Worm (Caenorhabditis elegans) whole organism, young adult: ENCODE results near the gene W08E12.6.

Source experiments
- B0035.1 ChIP-seq: sonication (generic microtip); optimal IDR thresholded peaks from 2 replicates; lab custom pipeline; 2016; ENCODE audit warnings: missing genetic modification characterization, mild to moderate bottlenecking, missing compliant biosample characterization, missing genotype, missing genetic modification reagents
- C17E4.6 ChIP-seq: fragments of 200-800 bp; sonication (Bioruptor generic); IDR thresholded peaks from 2 replicates; pipeline ENCODE4 v1.3.6; 2022; ENCODE audit warnings: missing genetic modification reagents, missing genetic modification characterization, missing compliant biosample characterization
- D2030.7 ChIP-seq: fragments of 200-800 bp; sonication (Bioruptor generic); IDR thresholded peaks from 2 replicates; pipeline ENCODE4 v1.3.6; 2022; ENCODE audit warnings: missing genetic modification reagents, missing genetic modification characterization, missing compliant biosample characterization
- F22D6.2 ChIP-seq: sonication (generic microtip); optimal IDR thresholded peaks from 2 replicates; lab custom pipeline; 2016; ENCODE audit warnings: mild to moderate bottlenecking, missing genetic modification characterization, missing compliant biosample characterization
- F39B2.1 ChIP-seq: fragments of 200-800 bp; sonication (Bioruptor generic); IDR thresholded peaks from 2 replicates; pipeline ENCODE4 v1.3.6; 2022; ENCODE audit warnings: missing genetic modification reagents, missing genetic modification characterization, missing compliant biosample characterization
- F52B5.7 ChIP-seq: sonication (generic microtip); optimal IDR thresholded peaks from 2 replicates; lab custom pipeline; 2016; ENCODE audit warnings: mild to moderate bottlenecking, missing genetic modification characterization, missing compliant biosample characterization
- F57A8.1 ChIP-seq: fragments of 200-800 bp; sonication (Bioruptor generic); optimal IDR thresholded peaks from 2 replicates; lab custom pipeline; 2018; ENCODE audit warnings: mild to moderate bottlenecking, missing genetic modification characterization, moderate library complexity, missing compliant biosample characterization
- F57C9.4 ChIP-seq: sonication (generic microtip); optimal IDR thresholded peaks from 2 replicates; lab custom pipeline; 2017; ENCODE audit warnings: mild to moderate bottlenecking, missing genetic modification characterization, missing compliant biosample characterization
- T07F8.4 ChIP-seq: sonication (generic microtip); optimal IDR thresholded peaks from 2 replicates; lab custom pipeline; 2016; ENCODE audit warnings: mild to moderate bottlenecking, missing genetic modification characterization, moderate library complexity, missing compliant biosample characterization
- Y53F4B.3 ChIP-seq: fragments of 200-800 bp; sonication (Bioruptor generic); IDR thresholded peaks from 2 replicates; pipeline ENCODE4 v1.3.6; 2022; ENCODE audit warnings: missing genetic modification reagents, missing genetic modification characterization, missing compliant biosample characterization
- Y56A3A.18 ChIP-seq: fragments of 200-800 bp; sonication (Bioruptor generic); IDR thresholded peaks from 2 replicates; pipeline ENCODE4 v1.3.6; 2022; ENCODE audit warnings: missing genetic modification reagents, missing genetic modification characterization, missing compliant biosample characterization
- aptf-3 ChIP-seq: fragments of 200-800 bp; sonication (Bioruptor generic); IDR thresholded peaks from 2 replicates; pipeline ENCODE4 v1.3.6; 2022; ENCODE audit warnings: missing genetic modification characterization, missing compliant biosample characterization
- athp-1 ChIP-seq: sonication (generic microtip); optimal IDR thresholded peaks from 2 replicates; lab custom pipeline; 2017; ENCODE audit warnings: mild to moderate bottlenecking, missing genetic modification characterization, missing compliant biosample characterization
- bed-2 ChIP-seq: fragments of 200-800 bp; sonication (Bioruptor generic); IDR thresholded peaks from 2 replicates; pipeline ENCODE4 v1.3.6; 2022; ENCODE audit warnings: missing genetic modification reagents, missing genetic modification characterization, missing compliant biosample characterization
- cebp-1 ChIP-seq, 2 experiments: fragments of 200-800 bp in 1 of 2; sonication (Bioruptor generic) in 1 of 2; sonication (generic microtip) in 1 of 2; IDR thresholded peaks in 1 of 2; optimal IDR thresholded peaks in 1 of 2; 2 replicates each; pipeline versions ENCODE4 v1.3.6 to Lab custom; 2017 to 2022; ENCODE audit warnings: missing compliant biosample characterization in 2 of 2, missing genetic modification characterization in 2 of 2, mild to moderate bottlenecking in 1 of 2, missing genetic modification reagents in 1 of 2, moderate library complexity in 1 of 2
- cebp-2 ChIP-seq: fragments of 200-800 bp; sonication (Bioruptor generic); IDR thresholded peaks from 2 replicates; pipeline ENCODE4 v1.3.6; 2022; ENCODE audit warnings: missing genetic modification characterization, missing compliant biosample characterization
- chd-7 ChIP-seq: sonication (generic microtip); optimal IDR thresholded peaks from 2 replicates; lab custom pipeline; 2016; ENCODE audit warnings: mild to moderate bottlenecking, missing genetic modification characterization, moderate library complexity, missing compliant biosample characterization
- dox-1 ChIP-seq: fragments of 200-800 bp; sonication (Bioruptor generic); IDR thresholded peaks from 2 replicates; pipeline ENCODE4 v1.3.6; 2022; ENCODE audit warnings: missing genetic modification reagents, missing genetic modification characterization, missing compliant biosample characterization
- egl-44 ChIP-seq: fragments of 200-800 bp; sonication (Bioruptor generic); IDR thresholded peaks from 2 replicates; pipeline ENCODE4 v1.3.6; 2022; ENCODE audit warnings: missing genetic modification reagents, missing genetic modification characterization, missing compliant biosample characterization
- ekl-4 ChIP-seq: fragments of 200-800 bp; sonication (Bioruptor generic); IDR thresholded peaks from 2 replicates; pipeline ENCODE4 v1.3.6; 2022; ENCODE audit warnings: missing genetic modification reagents, missing genetic modification characterization, missing compliant biosample characterization
- him-1 ChIP-seq: sonication (generic microtip); optimal IDR thresholded peaks from 2 replicates; lab custom pipeline; 2016; ENCODE audit warnings: missing genotype, missing genetic modification reagents, missing genetic modification characterization, missing compliant biosample characterization
- hlh-26 ChIP-seq: fragments of 200-800 bp; sonication (Bioruptor generic); conservative IDR thresholded peaks from 2 replicates; pipeline ENCODE4 v1.3.6; 2022; ENCODE audit warnings: missing genetic modification reagents, missing genetic modification characterization, missing compliant biosample characterization
- hmg-1.2 ChIP-seq: fragments of 200-800 bp; sonication (Bioruptor generic); IDR thresholded peaks from 2 replicates; pipeline ENCODE4 v1.3.6; 2022; ENCODE audit warnings: missing genetic modification reagents, missing genetic modification characterization, missing compliant biosample characterization
- hsf-1 ChIP-seq: fragments of 200-800 bp; sonication (Bioruptor generic); IDR thresholded peaks from 2 replicates; pipeline ENCODE4 v1.3.6; 2022; ENCODE audit warnings: missing genetic modification reagents, missing genetic modification characterization, missing compliant biosample characterization
- lag-1 ChIP-seq: fragments of 200-800 bp; sonication (Bioruptor generic); IDR thresholded peaks from 2 replicates; pipeline ENCODE4 v1.3.6; 2022; ENCODE audit warnings: missing genetic modification reagents, missing genetic modification characterization, missing compliant biosample characterization
- let-526 ChIP-seq: fragments of 200-800 bp; sonication (Bioruptor generic); IDR thresholded peaks from 2 replicates; pipeline ENCODE4 v1.3.6; 2022; ENCODE audit warnings: missing genetic modification reagents, missing genetic modification characterization, missing compliant biosample characterization
- lin-26 ChIP-seq: fragments of 200-800 bp; sonication (Bioruptor generic); IDR thresholded peaks from 2 replicates; pipeline ENCODE4 v1.3.6; 2022; ENCODE audit warnings: missing genetic modification reagents, missing genetic modification characterization, missing compliant biosample characterization
- lin-35 ChIP-seq, 3 experiments: fragments of 150-350 bp in 2 of 3; sonication (generic microtip) in 1 of 3; optimal IDR thresholded peaks; 2 replicates each; lab custom pipeline; 2014 to 2018; ENCODE audit warnings: missing biosample characterization in 3 of 3, missing genetic modification characterization in 3 of 3, missing genetic modification reagents in 3 of 3
- lir-1 ChIP-seq: fragments of 200-800 bp; sonication (Bioruptor generic); conservative IDR thresholded peaks from 2 replicates; pipeline ENCODE4 v1.3.6; 2022; ENCODE audit warnings: missing genetic modification reagents, missing genetic modification characterization, missing compliant biosample characterization
- lsl-1 ChIP-seq: fragments of 200-800 bp; sonication (Bioruptor generic); optimal IDR thresholded peaks from 2 replicates; lab custom pipeline; 2018; ENCODE audit warnings: mild to moderate bottlenecking, missing genetic modification characterization, moderate library complexity, missing compliant biosample characterization
- madf-10 ChIP-seq: sonication (generic microtip); optimal IDR thresholded peaks from 2 replicates; lab custom pipeline; 2016; ENCODE audit warnings: mild to moderate bottlenecking, missing genetic modification characterization, missing compliant biosample characterization
- madf-3 ChIP-seq: fragments of 200-800 bp; sonication (Bioruptor generic); IDR thresholded peaks from 2 replicates; pipeline ENCODE4 v1.3.6; 2022; ENCODE audit warnings: missing genetic modification reagents, missing genetic modification characterization, missing compliant biosample characterization
- madf-6 ChIP-seq: fragments of 200-800 bp; sonication (Bioruptor generic); IDR thresholded peaks from 2 replicates; pipeline ENCODE4 v1.3.6; 2022; ENCODE audit warnings: missing genetic modification reagents, missing genetic modification characterization, missing compliant biosample characterization
- mcd-1 ChIP-seq: fragments of 200-800 bp; sonication (Bioruptor generic); IDR thresholded peaks from 2 replicates; pipeline ENCODE4 v1.3.6; 2022; ENCODE audit warnings: missing genetic modification reagents, missing genetic modification characterization, missing compliant biosample characterization
- mxl-1 ChIP-seq: sonication (generic microtip); optimal IDR thresholded peaks from 2 replicates; lab custom pipeline; 2016; ENCODE audit warnings: missing genetic modification characterization, missing compliant biosample characterization
- nhr-120 ChIP-seq: fragments of 200-800 bp; sonication (Bioruptor generic); IDR thresholded peaks from 2 replicates; pipeline ENCODE4 v1.3.6; 2022; ENCODE audit warnings: missing genetic modification characterization, missing compliant biosample characterization
- nhr-90 ChIP-seq: sonication (generic microtip); optimal IDR thresholded peaks from 2 replicates; lab custom pipeline; 2016; ENCODE audit warnings: missing genotype, mild to moderate bottlenecking, missing genetic modification characterization, missing compliant biosample characterization
- rcor-1 ChIP-seq: fragments of 200-800 bp; sonication (Bioruptor generic); IDR thresholded peaks from 2 replicates; pipeline ENCODE4 v1.3.6; 2022; ENCODE audit warnings: missing genetic modification reagents, missing genetic modification characterization, missing compliant biosample characterization
- rec-8 ChIP-seq, 2 experiments: sonication (generic microtip); optimal IDR thresholded peaks; 2 replicates each; lab custom pipeline; 2016; ENCODE audit warnings: mild to moderate bottlenecking in 2 of 2, missing genetic modification characterization in 2 of 2, missing genetic modification reagents in 2 of 2, missing genotype in 2 of 2, missing biosample characterization in 1 of 2, missing compliant biosample characterization in 1 of 2, moderate library complexity in 1 of 2
- repo-1 ChIP-seq: sonication (generic microtip); optimal IDR thresholded peaks from 2 replicates; lab custom pipeline; 2017; ENCODE audit warnings: mild to moderate bottlenecking, missing genetic modification characterization, missing compliant biosample characterization
- sdz-38 ChIP-seq: sonication (generic microtip); optimal IDR thresholded peaks from 2 replicates; lab custom pipeline; 2016; ENCODE audit warnings: missing genotype, missing genetic modification characterization, missing compliant biosample characterization
- snpc-3.4 ChIP-seq: sonication (generic microtip); optimal IDR thresholded peaks from 2 replicates; lab custom pipeline; 2017; ENCODE audit warnings: missing genetic modification characterization, mild to moderate bottlenecking, missing compliant biosample characterization, antibody characterized with exemption, moderate library complexity, missing genotype, missing genetic modification reagents
- snpc-4 ChIP-seq, 5 experiments: fragments of 150-350 bp in 1 of 5; sonication (generic microtip) in 4 of 5; optimal IDR thresholded peaks; 2 replicates each; lab custom pipeline; 2014 to 2018; ENCODE audit warnings: missing genetic modification characterization in 5 of 5, missing biosample characterization in 3 of 5, antibody characterized with exemption in 2 of 5, mild to moderate bottlenecking in 2 of 5, missing compliant biosample characterization in 2 of 5, missing genotype in 2 of 5, moderate library complexity in 2 of 5, missing genetic modification reagents in 1 of 5
- sptf-2 ChIP-seq: fragments of 200-800 bp; sonication (Bioruptor generic); optimal IDR thresholded peaks from 2 replicates; lab custom pipeline; 2018; ENCODE audit warnings: mild to moderate bottlenecking, missing genetic modification characterization, missing compliant biosample characterization
- tlf-1 ChIP-seq: fragments of 200-800 bp; sonication (Bioruptor generic); optimal IDR thresholded peaks from 2 replicates; lab custom pipeline; 2018; ENCODE audit warnings: mild to moderate bottlenecking, missing genetic modification characterization, missing compliant biosample characterization
- xnd-1 ChIP-seq: sonication (generic microtip); optimal IDR thresholded peaks from 2 replicates; lab custom pipeline; 2016; ENCODE audit warnings: missing genotype, missing genetic modification reagents, missing genetic modification characterization, missing compliant biosample characterization
- ztf-18 ChIP-seq: sonication (generic microtip); optimal IDR thresholded peaks from 2 replicates; lab custom pipeline; 2016; ENCODE audit warnings: missing genotype, mild to moderate bottlenecking, missing genetic modification characterization, missing compliant biosample characterization

W08E12.6 gene

DNA sequence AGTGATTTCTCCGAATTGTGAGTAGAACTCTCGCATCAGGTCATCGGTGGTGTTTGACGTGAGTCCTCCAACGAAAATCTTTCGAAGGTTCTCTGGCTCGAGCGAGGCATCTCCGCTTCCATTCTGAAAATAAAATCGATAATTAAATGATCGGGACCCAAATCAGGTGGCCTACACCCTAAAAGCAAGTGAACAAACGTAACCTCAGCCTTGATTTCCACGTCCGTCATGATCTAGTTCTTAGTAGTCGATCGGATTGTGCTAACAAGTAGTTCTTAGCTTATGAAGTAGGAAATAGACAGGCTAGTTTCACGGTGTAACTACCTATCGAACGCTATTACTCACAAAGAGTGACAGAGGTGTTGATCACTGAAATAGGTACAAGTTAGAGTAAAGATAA is 39.8 kb downstream of the W08E12.6 start (continued):
- TF ChIP-seq aptf-3 (GFP tag; lab: Robert Waterston, UW) (0 out of 2 replicates have a peak, but pooled peaks have one; percentile 67), lir-1 (GFP tag; lab: Robert Waterston, UW) (no peak), F22D6.2 (tag; lab: Kevin White, UChicago) (no peak), sdz-38 (tag; lab: Kevin White, UChicago) (no peak), bed-2 (GFP tag; lab: Robert Waterston, UW) (no peak), snpc-4 (GFP tag; optimal IDR thresholded peaks at IDR 0.05; lab: Kevin White, UChicago) (no peak), snpc-4 (tag; optimal IDR thresholded peaks at IDR 0.05; lab: Kevin White, UChicago) (no peak), ekl-4 (GFP tag; lab: Robert Waterston, UW) (peak; percentile 72), madf-10 (no peak), cebp-2 (no peak), let-526 (GFP tag; lab: Robert Waterston, UW) (no peak), cebp-1 (GFP tag; IDR thresholded peaks at IDR 0.05; lab: Robert Waterston, UW) (no peak; the same call in 1 of the 2 replicates), cebp-1 (tag; optimal IDR thresholded peaks at IDR 0.05; lab: Kevin White, UChicago) (no peak), lin-35 (GFP tag; optimal IDR thresholded peaks at IDR 0.05; lab: Kevin White, UChicago) (no peak), ztf-18 (tag; lab: Kevin White, UChicago) (peak; percentile 35), lag-1 (GFP tag; lab: Robert Waterston, UW) (no peak), F52B5.7 (no peak), him-1 (tag; lab: Kevin White, UChicago) (no peak), athp-1 (no peak), Y56A3A.18 (no peak), B0035.1 (tag; lab: Kevin White, UChicago) (no peak), xnd-1 (tag; lab: Kevin White, UChicago) (no peak), hlh-26 (GFP tag; lab: Robert Waterston, UW) (no peak), tlf-1 (GFP tag; lab: Kevin White, UChicago) (no peak), hmg-1.2 (GFP tag; lab: Robert Waterston, UW) (peak; percentile 27; the same call in 1 of the 2 replicates), lsl-1 (GFP tag; lab: Kevin White, UChicago) (peak; percentile 23), egl-44 (GFP tag; lab: Robert Waterston, UW) (peak; percentile 69; the same call in 1 of the 2 replicates), mxl-1 (tag; lab: Kevin White, UChicago) (no peak), D2030.7 (GFP tag; lab: Robert Waterston, UW) (peak; percentile 34; the same call in 1 of the 2 replicates), F57A8.1 (GFP tag; lab: Kevin White, UChicago) (no peak), F39B2.1 (GFP tag; lab: Robert Waterston, UW) (peak; percentile 68; the same call in 1 of the 2 replicates), C17E4.6 (no peak), nhr-90 (no peak), F57C9.4 (tag; lab: Kevin White, UChicago) (no peak), chd-7 (tag; lab: Kevin White, UChicago) (no peak), lin-26 (GFP tag; lab: Robert Waterston, UW) (peak; percentile 58; the same call in 1 of the 2 replicates)

ce11 chrIV:3338676-3339075 is 40.3 kb downstream of the W08E12.6 start, which contains the start of gene hrpa-1:
Gene hrpa-1 (minus strand): TSS chrIV:3338867.
- TF ChIP-seq rec-8 (tag; optimal IDR thresholded peaks at IDR 0.05; lab: Kevin White, UChicago) (no peak), nhr-90 (no peak), F22D6.2 (tag; lab: Kevin White, UChicago) (no peak), T07F8.4 (no peak), nhr-120 (GFP tag; lab: Robert Waterston, UW) (no peak), repo-1 (tag; lab: Kevin White, UChicago) (no peak), D2030.7 (GFP tag; lab: Robert Waterston, UW) (no peak; the same call in 1 of the 2 replicates), sptf-2 (GFP tag; lab: Kevin White, UChicago) (no peak), chd-7 (tag; lab: Kevin White, UChicago) (no peak), Y53F4B.3 (GFP tag; lab: Robert Waterston, UW) (no peak), dox-1 (GFP tag; lab: Robert Waterston, UW) (peak; percentile 79), madf-3 (GFP tag; lab: Robert Waterston, UW) (peak; percentile 99), C17E4.6 (no peak), madf-6 (GFP tag; lab: Robert Waterston, UW) (peak; percentile 61), rcor-1 (GFP tag; lab: Robert Waterston, UW) (peak; percentile 57), snpc-3.4 (tag; lab: Kevin White, UChicago) (peak; percentile 35), him-1 (tag; lab: Kevin White, UChicago) (peak; percentile 9), mcd-1 (GFP tag; lab: Robert Waterston, UW) (peak; percentile 87), madf-10 (peak; percentile 51), hsf-1 (GFP tag; lab: Robert Waterston, UW) (peak; percentile 83)
